Fruit fly (Drosophila melanogaster): Measurements from ENCODE around the gene CG5653.

Gene CG5653

dm6 chr3L:8939654-8940053, 26.5 kb downstream of the CG5653 start:
- TF ChIP-seq CG7271 (tag; optimal IDR thresholded peaks at IDR 0.05) (peak; percentile 77), Ets97D (GFP tag; optimal IDR thresholded peaks at IDR 0.05) (peak; percentile 13), CG17361 (GFP tag; IDR thresholded peaks at IDR 0.05) (no peak), stwl (tag; optimal IDR thresholded peaks at IDR 0.05) (peak; percentile 58)

- TF ChIP-seq CG12219 (GFP tag; optimal IDR thresholded peaks at IDR 0.05) (no peak), sens (GFP tag) (peak; percentile 10), Hey (tag; optimal IDR thresholded peaks at IDR 0.05) (no peak), CG17385 (GFP tag; optimal IDR thresholded peaks at IDR 0.05) (peak; percentile 29), odd (GFP tag; optimal IDR thresholded peaks at IDR 0.05) (peak; percentile 40), nau (GFP tag; optimal IDR thresholded peaks at IDR 0.05) (peak; percentile 5), CG2116 (GFP tag; optimal IDR thresholded peaks at IDR 0.05) (peak; percentile 6), ro (GFP tag; IDR thresholded peaks at IDR 0.05) (no peak), dan (GFP tag; IDR thresholded peaks at IDR 0.05) (no peak), grn (GFP tag; optimal IDR thresholded peaks at IDR 0.05) (no peak), eve (GFP tag; optimal IDR thresholded peaks at IDR 0.05) (peak in 1 of 2 experiments; percentile 50), E2f2 (GFP tag; IDR thresholded peaks at IDR 0.05) (peak; percentile 77), CG31441 (GFP tag; IDR thresholded peaks at IDR 0.05) (peak; percentile 38; the same call in 1 of the 2 replicates), twi (tag; optimal IDR thresholded peaks at IDR 0.05) (no peak), CG11695 (GFP tag; IDR thresholded peaks at IDR 0.05) (0 out of 3 replicates have a peak, but pooled peaks have one; percentile 28), BtbVII (GFP tag; optimal IDR thresholded peaks at IDR 0.05) (peak; percentile 36), Trl (optimal IDR thresholded peaks at IDR 0.05) (no peak), Trl (GFP tag; optimal IDR thresholded peaks at IDR 0.05) (no peak), CG16779 (GFP tag; IDR thresholded peaks at IDR 0.05) (no peak), PHDP (tag; optimal IDR thresholded peaks at IDR 0.05) (peak; percentile 38), CG17568 (GFP tag; optimal IDR thresholded peaks at IDR 0.05) (peak; percentile 54), CG15269 (tag; optimal IDR thresholded peaks at IDR 0.05) (peak; percentile 13), Meics (GFP tag; optimal IDR thresholded peaks at IDR 0.05) (no peak), stc (GFP tag; IDR thresholded peaks at IDR 0.05) (peak; percentile 20; the same call in 1 of the 2 replicates), hkb (optimal IDR thresholded peaks at IDR 0.05) (no peak), hkb (GFP tag; IDR thresholded peaks at IDR 0.05) (0 out of 2 replicates have a peak, but pooled peaks have one; percentile 22), Fer1 (GFP tag; optimal IDR thresholded peaks at IDR 0.05) (peak; percentile 44), CG6683 (GFP tag; optimal IDR thresholded peaks at IDR 0.05) (no peak), Ets97D (GFP tag; optimal IDR thresholded peaks at IDR 0.05) (peak; percentile 89), CG6813 (GFP tag; optimal IDR thresholded peaks at IDR 0.05) (peak; percentile 13), Dp (GFP tag; optimal IDR thresholded peaks at IDR 0.05) (peak; percentile 66)
These were observed 34.3 kb downstream of the CG5653 start for dm6 chr3L:8931916-8932315.

- no peak for TF ChIP-seq pan (optimal IDR thresholded peaks at IDR 0.05)
- TF ChIP-seq pan (GFP tag; optimal IDR thresholded peaks at IDR 0.05 in 1 of 2, IDR thresholded peaks at IDR 0.05 in 1 of 2) = peak in 1 of 2 experiments; percentile 46
- TF ChIP-seq wor (GFP tag; IDR thresholded peaks at IDR 0.05) = no peak
- no peak for TF ChIP-seq Optix (GFP tag; IDR thresholded peaks at IDR 0.05)
- peak; percentile 32 for TF ChIP-seq CG18599 (GFP tag; optimal IDR thresholded peaks at IDR 0.05)
- TF ChIP-seq CG17361 (GFP tag; IDR thresholded peaks at IDR 0.05) = 0 out of 3 replicates have a peak, but pooled peaks have one; percentile 17
- TF ChIP-seq Ada2b (GFP tag; IDR thresholded peaks at IDR 0.05) = 0 out of 2 replicates have a peak, but pooled peaks have one; percentile 20
- no peak for TF ChIP-seq CG30403 (GFP tag; optimal IDR thresholded peaks at IDR 0.05)
- TF ChIP-seq Oli (tag; optimal IDR thresholded peaks at IDR 0.05) = peak; percentile 23
- peak; percentile 63 for TF ChIP-seq Med (GFP tag)
- peak; percentile 14 for TF ChIP-seq CG18262 (tag; optimal IDR thresholded peaks at IDR 0.05)
- TF ChIP-seq CG14050 (GFP tag; IDR thresholded peaks at IDR 0.05) = peak; percentile 11; the same call in 1 of the 3 replicates
- TF ChIP-seq CG11696 (GFP tag; IDR thresholded peaks at IDR 0.05) = 0 out of 2 replicates have a peak, but pooled peaks have one; percentile 24
- peak; percentile 51 for TF ChIP-seq Ets65A (GFP tag)
- TF ChIP-seq CG31441 (GFP tag; IDR thresholded peaks at IDR 0.05) = peak; percentile 17; the same call in 1 of the 2 replicates
- no peak for TF ChIP-seq CG6813 (GFP tag; optimal IDR thresholded peaks at IDR 0.05)
- peak; percentile 19 for TF ChIP-seq gem (tag; optimal IDR thresholded peaks at IDR 0.05)
- peak; percentile 40; the same call in 1 of the 2 replicates for TF ChIP-seq CG14441 (GFP tag; IDR thresholded peaks at IDR 0.05)
- peak; percentile 56; the same call in 1 of the 3 replicates for TF ChIP-seq dysf (GFP tag; IDR thresholded peaks at IDR 0.05)
- no peak for TF ChIP-seq Dref (GFP tag; IDR thresholded peaks at IDR 0.05)
These were observed 36.6 kb downstream of the CG5653 start for dm6 chr3L:8929527-8929926.
